Fruit fly (Drosophila melanogaster) whole organism, wandering third instar larva: Measurements from ENCODE around the gene Zcchc7.

Source experiments
- Abd-B ChIP-seq: fragments of >200 bp; optimal IDR thresholded peaks from 2 replicates; lab custom pipeline; 2017; ENCODE audit warnings: missing biosample characterization, missing genetic modification characterization
- CG32264 ChIP-seq: fragments of 200-800 bp; sonication (Bioruptor generic); optimal IDR thresholded peaks from 2 replicates; lab custom pipeline; 2016; ENCODE audit warnings: missing biosample characterization, missing genetic modification characterization
- CG9705 ChIP-seq: fragments of 200-800 bp; sonication (Bioruptor generic); optimal IDR thresholded peaks from 2 replicates; lab custom pipeline; 2018; ENCODE audit warnings: missing biosample characterization, mild to moderate bottlenecking, missing genetic modification characterization
- CrebA ChIP-seq: fragments of 200-800 bp; sonication (Bioruptor generic); optimal IDR thresholded peaks from 2 replicates; lab custom pipeline; 2016; ENCODE audit warnings: missing biosample characterization, mild to moderate bottlenecking, missing genetic modification characterization, borderline replicate concordance
- Dfd ChIP-seq: fragments of >200 bp; optimal IDR thresholded peaks from 2 replicates; lab custom pipeline; 2017; ENCODE audit warnings: missing biosample characterization, missing genetic modification characterization
- Dif ChIP-seq: fragments of 200-275, 200-300 bp; sonication (Bioruptor generic); optimal IDR thresholded peaks from 2 replicates; lab custom pipeline; 2018; ENCODE audit warnings: missing biosample characterization, missing genetic modification characterization; ENCODE audit not compliant: partially characterized antibody
- GATAd ChIP-seq: sonication (Bioruptor generic); optimal IDR thresholded peaks from 2 replicates; lab custom pipeline; 2016; ENCODE audit warnings: missing biosample characterization, missing genetic modification characterization
- HLH106 ChIP-seq: fragments of 200-800 bp; optimal IDR thresholded peaks from 3 replicates; lab custom pipeline; 2019; ENCODE audit warnings: missing biosample characterization, mild to moderate bottlenecking, missing genetic modification characterization, moderate library complexity
- Hnf4 ChIP-seq: fragments of 200-800 bp; sonication (Bioruptor generic); optimal IDR thresholded peaks from 2 replicates; lab custom pipeline; 2016; ENCODE audit warnings: missing biosample characterization, mild to moderate bottlenecking, missing genetic modification characterization
- Hr78 ChIP-seq: fragments of >200 bp; optimal IDR thresholded peaks from 2 replicates; lab custom pipeline; 2017; ENCODE audit warnings: missing biosample characterization, missing genetic modification characterization
- Hr83 ChIP-seq: fragments of 200-300 bp; sonication (Bioruptor generic); optimal IDR thresholded peaks from 2 replicates; lab custom pipeline; 2016; ENCODE audit warnings: missing biosample characterization, mild to moderate bottlenecking, missing genetic modification characterization, moderate library complexity; ENCODE audit not compliant: poor library complexity, severe bottlenecking
- Jra ChIP-seq: sonication (Bioruptor generic); optimal IDR thresholded peaks from 2 replicates; lab custom pipeline; 2016; ENCODE audit warnings: missing biosample characterization, missing genetic modification characterization
- Mio ChIP-seq: sonication (Bioruptor generic); optimal IDR thresholded peaks from 2 replicates; lab custom pipeline; 2016; ENCODE audit warnings: missing biosample characterization, missing genetic modification characterization
- Myc ChIP-seq: fragments of >200 bp; optimal IDR thresholded peaks from 2 replicates; lab custom pipeline; 2017
- N ChIP-seq: fragments of >200 bp; optimal IDR thresholded peaks from 2 replicates; lab custom pipeline; 2018; ENCODE audit warnings: missing biosample characterization, missing external identifiers, missing genetic modification characterization
- OdsH ChIP-seq: fragments of 200-800 bp; sonication (Bioruptor generic); optimal IDR thresholded peaks from 2 replicates; lab custom pipeline; 2016; ENCODE audit warnings: missing biosample characterization, mild to moderate bottlenecking, missing genetic modification characterization
- Rel ChIP-seq, 2 experiments: fragments of 200-800 bp; sonication (Bioruptor generic) in 1 of 2; optimal IDR thresholded peaks; 2 replicates in 1 of 2; 3 replicates in 1 of 2; lab custom pipeline; 2016 to 2019; ENCODE audit warnings: mild to moderate bottlenecking in 2 of 2, missing biosample characterization in 2 of 2, missing genetic modification characterization in 2 of 2, moderate library complexity in 1 of 2
- Sp1 ChIP-seq: fragments of 200-800 bp; sonication (Bioruptor generic); optimal IDR thresholded peaks from 3 replicates; lab custom pipeline; 2019; ENCODE audit warnings: missing biosample characterization, mild to moderate bottlenecking, missing genetic modification characterization, moderate library complexity
- Vsx2 ChIP-seq: fragments of 200-300, 225-300 bp; sonication (Bioruptor generic); optimal IDR thresholded peaks from 2 replicates; lab custom pipeline; 2018; ENCODE audit warnings: missing biosample characterization, missing genetic modification characterization; ENCODE audit not compliant: partially characterized antibody
- br ChIP-seq: fragments of 200-800 bp; sonication (Bioruptor generic); optimal IDR thresholded peaks from 2 replicates; lab custom pipeline; 2016; ENCODE audit warnings: missing biosample characterization, missing genetic modification characterization
- brk ChIP-seq: fragments of 200-800 bp; sonication (Bioruptor generic); optimal IDR thresholded peaks from 2 replicates; lab custom pipeline; 2016; ENCODE audit warnings: missing biosample characterization, mild to moderate bottlenecking, missing genetic modification characterization
- dl ChIP-seq, 2 experiments: fragments of 175-275, 200-275 bp in 1 of 2; fragments of 200-275 bp in 1 of 2; sonication (Bioruptor generic); optimal IDR thresholded peaks; lab custom pipeline; 2018; ENCODE audit warnings: mild to moderate bottlenecking in 2 of 2, missing biosample characterization in 2 of 2, missing genetic modification characterization in 2 of 2, moderate library complexity in 2 of 2; ENCODE audit not compliant: partially characterized antibody in 2 of 2, insufficient read depth in 1 of 2
- dmrt93B ChIP-seq: fragments of 200-800 bp; sonication (Bioruptor generic); optimal IDR thresholded peaks from 2 replicates; lab custom pipeline; 2018; ENCODE audit warnings: missing biosample characterization, mild to moderate bottlenecking, missing genetic modification characterization
- dsf ChIP-seq: sonication (Bioruptor generic); optimal IDR thresholded peaks from 2 replicates; lab custom pipeline; 2016; ENCODE audit warnings: missing biosample characterization, missing genetic modification characterization, borderline replicate concordance
- ey ChIP-seq: fragments of 200-800 bp; sonication (Bioruptor generic); optimal IDR thresholded peaks from 2 replicates; lab custom pipeline; 2016; ENCODE audit warnings: missing biosample characterization, missing genetic modification characterization
- foxo ChIP-seq, 2 experiments: fragments of 200-800 bp; sonication (Bioruptor generic); optimal IDR thresholded peaks; 2 replicates in 1 of 2; 3 replicates in 1 of 2; lab custom pipeline; 2016 to 2017; ENCODE audit warnings: missing biosample characterization in 2 of 2, missing genetic modification characterization in 2 of 2
- fru ChIP-seq: fragments of 200-800 bp; sonication (Bioruptor generic); optimal IDR thresholded peaks from 3 replicates; lab custom pipeline; 2016; ENCODE audit warnings: missing biosample characterization, mild to moderate bottlenecking, missing genetic modification characterization
- h ChIP-seq: fragments of 200-800 bp; sonication (Bioruptor generic); optimal IDR thresholded peaks from 3 replicates; lab custom pipeline; 2016; ENCODE audit warnings: missing biosample characterization, mild to moderate bottlenecking, missing genetic modification characterization
- jim ChIP-seq: fragments of 175-275, 200-325 bp; sonication (Bioruptor generic); optimal IDR thresholded peaks from 2 replicates; lab custom pipeline; 2016; ENCODE audit warnings: missing biosample characterization, mild to moderate bottlenecking, missing genetic modification characterization
- lola ChIP-seq: fragments of >200 bp; optimal IDR thresholded peaks from 2 replicates; lab custom pipeline; 2017; ENCODE audit warnings: missing biosample characterization, missing genetic modification characterization
- pan ChIP-seq: fragments of >200 bp; optimal IDR thresholded peaks from 2 replicates; lab custom pipeline; 2017
- psq ChIP-seq: fragments of 200-800 bp; sonication (Bioruptor generic); optimal IDR thresholded peaks from 3 replicates; lab custom pipeline; 2017; ENCODE audit warnings: missing biosample characterization, mild to moderate bottlenecking, missing genetic modification characterization, moderate library complexity
- rgr ChIP-seq: fragments of 200-800 bp; sonication (Bioruptor generic); optimal IDR thresholded peaks from 3 replicates; lab custom pipeline; 2016; ENCODE audit warnings: missing biosample characterization, mild to moderate bottlenecking, missing genetic modification characterization
- sage ChIP-seq: fragments of 200-800 bp; sonication (Bioruptor generic); optimal IDR thresholded peaks from 2 replicates; lab custom pipeline; 2016; ENCODE audit warnings: missing biosample characterization, mild to moderate bottlenecking, missing genetic modification characterization
- sv ChIP-seq: fragments of 200-800 bp; sonication (Bioruptor generic); optimal IDR thresholded peaks from 3 replicates; lab custom pipeline; 2016; ENCODE audit warnings: missing biosample characterization, missing genetic modification characterization
- tai ChIP-seq: sonication (Bioruptor generic); optimal IDR thresholded peaks from 2 replicates; lab custom pipeline; 2016; ENCODE audit warnings: missing biosample characterization, missing genetic modification characterization
- usp ChIP-seq: fragments of >200 bp; optimal IDR thresholded peaks from 2 replicates; lab custom pipeline; 2017; ENCODE audit warnings: missing biosample characterization, missing genetic modification characterization
- woc ChIP-seq: sonication (Bioruptor generic); optimal IDR thresholded peaks from 2 replicates; lab custom pipeline; 2016; ENCODE audit warnings: missing biosample characterization, mild to moderate bottlenecking, missing genetic modification characterization

Zcchc7 gene

DNA sequence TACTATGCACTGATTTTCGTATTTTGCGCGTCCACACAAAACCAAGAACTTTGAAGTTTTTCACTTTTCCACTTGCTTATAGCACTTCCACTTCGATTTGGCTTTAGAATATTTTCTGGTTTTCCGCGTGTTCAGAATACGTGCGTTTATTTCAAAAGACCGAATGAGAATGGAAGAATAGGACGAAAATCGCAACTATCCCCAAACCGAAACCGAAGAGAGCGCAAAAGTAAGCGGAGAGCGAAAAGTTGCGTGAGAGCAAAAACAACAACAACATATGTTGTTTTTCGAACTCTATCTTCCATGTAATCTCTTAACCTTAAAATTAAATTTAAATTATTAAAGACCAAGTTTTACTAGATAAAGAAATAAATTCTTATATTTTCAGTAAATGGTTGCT, 37.6 kb upstream of the Zcchc7 start, which contains the start of gene CG9674:
Gene CG9674 (minus strand): TSS at position 174 of the 400 bp plus-strand sequence.
- TF ChIP-seq Hr78 (GFP tag; lab: Kevin White, UChicago) (no peak), Hnf4 (GFP tag; lab: Kevin White, UChicago) (no peak), psq (GFP tag; lab: Kevin White, UChicago) (no peak), brk (GFP tag; lab: Kevin White, UChicago) (no peak), Hr83 (GFP tag; lab: Kevin White, UChicago) (no peak), dmrt93B (no peak), ey (GFP tag; lab: Kevin White, UChicago) (no peak), woc (GFP tag; lab: Kevin White, UChicago) (no peak), HLH106 (no peak), CG32264 (no peak), Jra (GFP tag; lab: Kevin White, UChicago) (no peak), foxo (GFP tag; optimal IDR thresholded peaks at IDR 0.05; lab: Kevin White, UChicago) (no peak), fru (GFP tag; lab: Kevin White, UChicago) (no peak), Dfd (no peak)

DNA sequence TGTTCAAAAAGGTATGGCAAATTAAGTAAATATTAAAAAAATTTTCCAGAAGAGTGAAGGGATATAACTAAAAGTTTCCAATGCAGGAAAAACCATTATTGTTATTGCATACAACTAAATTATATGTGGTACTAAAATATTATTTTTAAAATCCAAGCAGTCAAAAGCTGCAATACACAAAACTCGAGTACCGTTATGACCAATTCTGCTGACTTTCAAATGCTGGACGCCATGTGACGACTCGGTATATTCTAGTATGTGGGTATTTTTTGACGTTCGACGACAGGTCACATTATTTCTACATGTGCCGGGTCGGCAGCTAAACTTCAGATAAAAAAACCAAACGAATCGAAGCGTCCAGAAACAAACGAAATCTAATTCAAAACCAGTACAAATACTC, 37.0 kb upstream of the Zcchc7 start:
- TF ChIP-seq dsf (no peak), Hr78 (GFP tag; lab: Kevin White, UChicago) (no peak), GATAd (no peak), N (GFP tag; lab: Kevin White, UChicago) (no peak), dmrt93B (no peak), Sp1 (no peak), CG32264 (no peak), jim (no peak), Vsx2 (peak; percentile 73), tai (GFP tag; lab: Kevin White, UChicago) (no peak), Dfd (no peak), brk (GFP tag; lab: Kevin White, UChicago) (no peak), h (GFP tag; lab: Kevin White, UChicago) (peak; percentile 16), Hnf4 (GFP tag; lab: Kevin White, UChicago) (peak; percentile 1), fru (GFP tag; lab: Kevin White, UChicago) (no peak), Myc (peak; percentile 38), foxo (GFP tag; optimal IDR thresholded peaks at IDR 0.05; lab: Kevin White, UChicago) (no peak), usp (GFP tag; lab: Kevin White, UChicago) (no peak), lola (no peak), ey (GFP tag; lab: Kevin White, UChicago) (no peak), dl (GFP tag; optimal IDR thresholded peaks at IDR 0.05; lab: Kevin White, UChicago; ENCODE audit: insufficient read depth in 1 of 2, partially characterized antibody in 2 of 2) (peak in 1 of 2 experiments; percentile 69), Jra (GFP tag; lab: Kevin White, UChicago) (no peak), Mio (no peak), br (GFP tag; lab: Kevin White, UChicago) (no peak), Rel (GFP tag; optimal IDR thresholded peaks at IDR 0.05; lab: Kevin White, UChicago) (no peak), Rel (tag; optimal IDR thresholded peaks at IDR 0.05; lab: Kevin White, UChicago) (peak; percentile 36), sage (GFP tag; lab: Kevin White, UChicago) (no peak), Dif (GFP tag; lab: Kevin White, UChicago) (peak; percentile 95), sv (GFP tag; lab: Kevin White, UChicago) (no peak), psq (GFP tag; lab: Kevin White, UChicago) (no peak), Hr83 (GFP tag; lab: Kevin White, UChicago) (peak; percentile 3), woc (GFP tag; lab: Kevin White, UChicago) (no peak), CrebA (GFP tag; lab: Kevin White, UChicago) (no peak), CG9705 (no peak), Abd-B (GFP tag; lab: Kevin White, UChicago) (no peak), rgr (no peak), HLH106 (peak; percentile 0), OdsH (no peak), pan (lab: Kevin White, UChicago) (no peak)

DNA sequence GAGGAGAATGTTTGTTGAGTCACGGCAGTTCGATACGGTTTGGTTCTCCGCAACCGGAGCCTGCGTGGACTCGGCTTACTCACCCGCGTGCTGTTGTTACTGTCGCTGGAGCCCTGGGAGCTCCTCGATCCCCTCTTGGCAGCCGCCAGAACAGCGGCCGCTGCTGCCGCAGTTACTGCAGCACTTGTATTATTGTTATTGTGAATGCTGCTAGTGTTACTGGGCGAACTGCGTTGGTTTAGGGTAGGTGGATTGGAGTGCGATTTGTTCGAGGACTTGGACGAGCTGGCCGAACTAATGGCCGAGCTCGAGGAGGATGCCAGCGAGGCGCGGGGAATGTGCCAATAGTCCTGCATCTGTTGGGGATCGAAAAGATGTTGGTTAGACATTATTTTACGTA, 34.7 kb upstream of the Zcchc7 start:
- TF ChIP-seq Hr78 (GFP tag; lab: Kevin White, UChicago) (no peak), Sp1 (no peak), psq (GFP tag; lab: Kevin White, UChicago) (no peak), CG32264 (no peak), ey (GFP tag; lab: Kevin White, UChicago) (no peak), Rel (GFP tag; optimal IDR thresholded peaks at IDR 0.05; lab: Kevin White, UChicago) (no peak), Rel (tag; optimal IDR thresholded peaks at IDR 0.05; lab: Kevin White, UChicago) (no peak), Dfd (no peak), foxo (GFP tag; optimal IDR thresholded peaks at IDR 0.05; lab: Kevin White, UChicago) (no peak), h (GFP tag; lab: Kevin White, UChicago) (no peak), HLH106 (no peak), tai (GFP tag; lab: Kevin White, UChicago) (no peak), dsf (no peak), OdsH (no peak), Hnf4 (GFP tag; lab: Kevin White, UChicago) (no peak), jim (no peak), Abd-B (GFP tag; lab: Kevin White, UChicago) (no peak), woc (GFP tag; lab: Kevin White, UChicago) (no peak)
